Worm (Caenorhabditis elegans) whole organism, young adult: ENCODE data around the gene fipr-9.

ENCODE experiments used
- B0019.2 ChIP-seq: fragments of 200-800 bp; sonication (Bioruptor generic); conservative IDR thresholded peaks from 2 replicates; pipeline ENCODE4 v1.3.6; 2022; ENCODE audit warnings: missing genetic modification reagents, missing genetic modification characterization, missing compliant biosample characterization
- B0261.1 ChIP-seq: sonication (generic microtip); optimal IDR thresholded peaks from 2 replicates; lab custom pipeline; 2016; ENCODE audit warnings: mild to moderate bottlenecking, missing genetic modification characterization, moderate library complexity, missing compliant biosample characterization
- C06A6.2 ChIP-seq: fragments of 200-800 bp; sonication (Bioruptor generic); conservative IDR thresholded peaks from 2 replicates; pipeline ENCODE4 v1.3.6; 2022; ENCODE audit warnings: missing genetic modification characterization, missing compliant biosample characterization
- F10E7.11 ChIP-seq: sonication (generic microtip); optimal IDR thresholded peaks from 2 replicates; lab custom pipeline; 2017; ENCODE audit warnings: mild to moderate bottlenecking, missing genetic modification characterization, moderate library complexity, missing compliant biosample characterization
- F37B4.10 ChIP-seq: fragments of 200-800 bp; sonication (Bioruptor generic); IDR thresholded peaks from 2 replicates; pipeline ENCODE4 v1.3.6; 2022; ENCODE audit warnings: missing genetic modification characterization, missing compliant biosample characterization
- F52B5.7 ChIP-seq: sonication (generic microtip); optimal IDR thresholded peaks from 2 replicates; lab custom pipeline; 2016; ENCODE audit warnings: mild to moderate bottlenecking, missing genetic modification characterization, missing compliant biosample characterization
- F55B11.4 ChIP-seq: sonication (generic microtip); optimal IDR thresholded peaks from 2 replicates; lab custom pipeline; 2016; ENCODE audit warnings: missing compliant biosample characterization, missing genetic modification characterization, borderline replicate concordance; ENCODE audit not compliant: insufficient read depth
- F57C9.4 ChIP-seq: sonication (generic microtip); optimal IDR thresholded peaks from 2 replicates; lab custom pipeline; 2017; ENCODE audit warnings: mild to moderate bottlenecking, missing genetic modification characterization, missing compliant biosample characterization
- K11D2.4 ChIP-seq: fragments of 200-800 bp; sonication (Bioruptor generic); IDR thresholded peaks from 2 replicates; pipeline ENCODE4 v1.3.6; 2022; ENCODE audit warnings: missing genetic modification reagents, missing genetic modification characterization, missing compliant biosample characterization
- Y79H2A.3 ChIP-seq: fragments of 200-800 bp; sonication (Bioruptor generic); conservative IDR thresholded peaks from 2 replicates; pipeline ENCODE4 v1.3.6; 2022; ENCODE audit warnings: missing genetic modification reagents, missing genetic modification characterization, missing compliant biosample characterization
- attf-3 ChIP-seq: fragments of 200-800 bp; sonication (Bioruptor generic); conservative IDR thresholded peaks from 2 replicates; pipeline ENCODE4 v1.3.6; 2022; ENCODE audit warnings: missing genetic modification reagents, missing genetic modification characterization, missing compliant biosample characterization
- cebp-2 ChIP-seq: fragments of 200-800 bp; sonication (Bioruptor generic); IDR thresholded peaks from 2 replicates; pipeline ENCODE4 v1.3.6; 2022; ENCODE audit warnings: missing genetic modification characterization, missing compliant biosample characterization
- ceh-27 ChIP-seq: fragments of 200-800 bp; sonication (Bioruptor generic); optimal IDR thresholded peaks from 2 replicates; lab custom pipeline; 2018; ENCODE audit warnings: mild to moderate bottlenecking, missing genetic modification characterization, moderate library complexity, missing compliant biosample characterization
- ceh-58 ChIP-seq: fragments of 200-800 bp; sonication (Bioruptor generic); IDR thresholded peaks from 2 replicates; pipeline ENCODE4 v1.3.6; 2022; ENCODE audit warnings: missing genetic modification characterization, missing compliant biosample characterization
- ceh-79 ChIP-seq: sonication (generic microtip); optimal IDR thresholded peaks from 2 replicates; lab custom pipeline; 2017; ENCODE audit warnings: mild to moderate bottlenecking, missing genetic modification characterization, missing compliant biosample characterization
- dpff-1 ChIP-seq: sonication (generic microtip); optimal IDR thresholded peaks from 2 replicates; lab custom pipeline; 2017; ENCODE audit warnings: mild to moderate bottlenecking, missing genetic modification characterization, missing compliant biosample characterization
- dpl-1 ChIP-seq: fragments of 150-350 bp; optimal IDR thresholded peaks from 2 replicates; lab custom pipeline; 2014; ENCODE audit warnings: missing biosample characterization, missing genetic modification reagents, missing genetic modification characterization
- ekl-4 ChIP-seq: fragments of 200-800 bp; sonication (Bioruptor generic); IDR thresholded peaks from 2 replicates; pipeline ENCODE4 v1.3.6; 2022; ENCODE audit warnings: missing genetic modification reagents, missing genetic modification characterization, missing compliant biosample characterization
- ets-4 ChIP-seq: fragments of 200-800 bp; sonication (Bioruptor generic); optimal IDR thresholded peaks from 2 replicates; lab custom pipeline; 2018; ENCODE audit warnings: mild to moderate bottlenecking, missing genetic modification characterization, missing compliant biosample characterization
- fkh-3 ChIP-seq: sonication (generic microtip); optimal IDR thresholded peaks from 2 replicates; lab custom pipeline; 2016; ENCODE audit warnings: mild to moderate bottlenecking, missing genetic modification characterization, missing compliant biosample characterization
- him-1 ChIP-seq: sonication (generic microtip); optimal IDR thresholded peaks from 2 replicates; lab custom pipeline; 2016; ENCODE audit warnings: missing genotype, missing genetic modification reagents, missing genetic modification characterization, missing compliant biosample characterization
- hlh-12 ChIP-seq: sonication (generic microtip); optimal IDR thresholded peaks from 2 replicates; lab custom pipeline; 2016; ENCODE audit warnings: missing genetic modification characterization, missing compliant biosample characterization
- madf-3 ChIP-seq: fragments of 200-800 bp; sonication (Bioruptor generic); IDR thresholded peaks from 2 replicates; pipeline ENCODE4 v1.3.6; 2022; ENCODE audit warnings: missing genetic modification reagents, missing genetic modification characterization, missing compliant biosample characterization
- mcd-1 ChIP-seq: fragments of 200-800 bp; sonication (Bioruptor generic); IDR thresholded peaks from 2 replicates; pipeline ENCODE4 v1.3.6; 2022; ENCODE audit warnings: missing genetic modification reagents, missing genetic modification characterization, missing compliant biosample characterization
- mel-28 ChIP-seq: sonication (generic microtip); optimal IDR thresholded peaks from 2 replicates; lab custom pipeline; 2016; ENCODE audit warnings: borderline replicate concordance, mild to moderate bottlenecking, missing genetic modification characterization, missing compliant biosample characterization
- nfya-1 ChIP-seq: sonication (generic microtip); optimal IDR thresholded peaks from 2 replicates; lab custom pipeline; 2017; ENCODE audit warnings: antibody characterized with exemption, missing compliant biosample characterization, missing genetic modification characterization, borderline replicate concordance; ENCODE audit not compliant: insufficient read depth
- nhr-80 ChIP-seq: sonication (generic microtip); optimal IDR thresholded peaks from 2 replicates; lab custom pipeline; 2016; ENCODE audit warnings: missing genetic modification characterization, missing compliant biosample characterization
- pbrm-1 ChIP-seq: fragments of 200-800 bp; sonication (Bioruptor generic); IDR thresholded peaks from 2 replicates; pipeline ENCODE4 v1.3.6; 2022; ENCODE audit warnings: missing genetic modification reagents, missing genetic modification characterization, missing compliant biosample characterization
- rec-8 ChIP-seq, 2 experiments: sonication (generic microtip); optimal IDR thresholded peaks; 2 replicates each; lab custom pipeline; 2016; ENCODE audit warnings: mild to moderate bottlenecking in 2 of 2, missing genetic modification characterization in 2 of 2, missing genetic modification reagents in 2 of 2, missing genotype in 2 of 2, missing biosample characterization in 1 of 2, missing compliant biosample characterization in 1 of 2, moderate library complexity in 1 of 2
- sptf-2 ChIP-seq: fragments of 200-800 bp; sonication (Bioruptor generic); optimal IDR thresholded peaks from 2 replicates; lab custom pipeline; 2018; ENCODE audit warnings: mild to moderate bottlenecking, missing genetic modification characterization, missing compliant biosample characterization
- tbx-9 ChIP-seq: sonication (generic microtip); optimal IDR thresholded peaks from 2 replicates; lab custom pipeline; 2016; ENCODE audit warnings: borderline replicate concordance, missing genetic modification characterization, inconsistent platforms, missing compliant biosample characterization

fipr-9 gene

DNA sequence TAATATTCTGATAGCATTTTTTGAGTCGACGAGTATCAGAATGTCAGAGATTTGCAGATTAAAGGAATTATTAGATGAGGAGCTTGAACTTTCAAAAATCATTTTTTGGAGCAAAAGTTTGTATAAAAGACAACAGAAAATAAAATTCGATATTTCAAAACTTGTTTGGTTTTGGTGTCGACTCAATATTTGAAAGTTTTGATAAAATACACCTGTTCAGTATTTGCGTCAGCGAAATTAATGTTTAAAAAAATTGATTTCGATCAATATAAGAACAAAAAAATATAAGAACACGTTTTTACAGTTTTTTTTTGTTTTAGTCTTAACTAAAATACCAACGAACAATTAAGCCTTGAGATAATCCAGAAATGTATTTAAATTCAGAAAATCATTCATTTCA, 857 bp upstream of the fipr-9 start, which contains the start of gene C12D8.13:
C12D8.13 (minus strand) TSS at position 101 of the 400 bp plus-strand sequence.
- no peak for TF ChIP-seq fkh-3
- TF ChIP-seq B0019.2 = no peak
- no peak for TF ChIP-seq hlh-12 (tag; lab: Kevin White, UChicago)
- no peak for TF ChIP-seq ets-4 (GFP tag; lab: Kevin White, UChicago)
- no peak for TF ChIP-seq him-1 (tag; lab: Kevin White, UChicago)
- no peak for TF ChIP-seq F37B4.10 (GFP tag; lab: Robert Waterston, UW)
- TF ChIP-seq sptf-2 (GFP tag; lab: Kevin White, UChicago) = no peak
- no peak for TF ChIP-seq nhr-80 (tag; lab: Kevin White, UChicago)
- no peak for TF ChIP-seq ceh-27 (GFP tag; lab: Kevin White, UChicago)
- no peak for TF ChIP-seq dpff-1 (tag; lab: Kevin White, UChicago)
- no peak for TF ChIP-seq F52B5.7 (tag; lab: Kevin White, UChicago)
- no peak for TF ChIP-seq K11D2.4 (GFP tag; lab: Robert Waterston, UW)
- no peak for TF ChIP-seq Y79H2A.3 (GFP tag; lab: Robert Waterston, UW)
- no peak for TF ChIP-seq pbrm-1 (GFP tag; lab: Robert Waterston, UW)

ce11 chrV:10222007-10222406, 545 bp downstream of the fipr-9 start, which contains the start of gene C12D8.20:
Gene C12D8.20 (plus strand): TSS chrV:10222307.
- TF ChIP-seq pbrm-1 (GFP tag; lab: Robert Waterston, UW) (no peak), rec-8 (tag; optimal IDR thresholded peaks at IDR 0.05; lab: Kevin White, UChicago) (no peak), F52B5.7 (tag; lab: Kevin White, UChicago) (no peak), dpl-1 (GFP tag; lab: Kevin White, UChicago) (no peak), ceh-58 (no peak), mcd-1 (GFP tag; lab: Robert Waterston, UW) (no peak), F10E7.11 (no peak), B0261.1 (no peak), nfya-1 (tag; lab: Kevin White, UChicago) (no peak), tbx-9 (no peak), ceh-79 (tag; lab: Kevin White, UChicago) (no peak), C06A6.2 (GFP tag; lab: Robert Waterston, UW) (no peak)

DNA sequence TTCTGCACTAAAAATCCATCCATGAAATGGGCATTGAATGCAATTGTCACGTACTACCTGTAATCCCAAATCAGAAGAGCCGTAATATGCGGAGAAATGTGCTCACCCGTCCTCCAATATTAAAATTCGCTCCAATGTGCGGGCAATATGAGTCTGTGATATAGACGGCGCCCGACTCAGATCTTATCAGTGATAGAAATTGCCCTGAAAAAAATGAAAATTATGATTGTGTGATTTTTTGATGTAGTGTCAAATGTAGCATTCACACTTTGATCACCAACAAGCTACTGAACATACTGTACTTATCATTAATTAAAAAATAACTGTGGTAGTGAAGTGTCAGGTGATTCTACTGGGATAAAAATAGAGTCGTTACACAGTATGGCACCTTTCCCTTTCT, 3.2 kb downstream of the fipr-9 start:
- TF ChIP-seq nhr-80 (tag; lab: Kevin White, UChicago) (peak; percentile 62), ekl-4 (GFP tag; lab: Robert Waterston, UW) (no peak)

DNA sequence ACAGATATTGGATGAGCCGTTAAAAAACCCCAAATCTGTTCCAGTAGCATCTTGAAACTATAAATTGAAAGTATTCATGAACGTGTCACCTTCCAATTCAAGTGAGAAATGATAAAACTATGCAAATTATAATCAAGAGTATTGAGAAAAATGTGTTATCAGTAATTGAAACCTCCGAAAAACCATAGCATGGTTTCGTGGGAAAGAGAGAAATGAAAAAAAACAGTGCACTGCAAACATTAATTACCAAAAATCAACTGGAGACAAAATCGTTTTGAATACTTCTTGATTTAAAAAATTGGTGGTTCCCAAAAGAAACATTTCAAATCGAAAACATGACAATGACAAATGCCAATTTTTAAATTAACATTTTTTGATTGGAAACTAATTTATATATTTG, 4.1 kb downstream of the fipr-9 start, which contains the start of gene daf-36:
daf-36 (minus strand) TSS at position 101 of the 400 bp plus-strand sequence.
- TF ChIP-seq tbx-9 = no peak
- TF ChIP-seq nhr-80 (tag; lab: Kevin White, UChicago) = peak; percentile 45

DNA sequence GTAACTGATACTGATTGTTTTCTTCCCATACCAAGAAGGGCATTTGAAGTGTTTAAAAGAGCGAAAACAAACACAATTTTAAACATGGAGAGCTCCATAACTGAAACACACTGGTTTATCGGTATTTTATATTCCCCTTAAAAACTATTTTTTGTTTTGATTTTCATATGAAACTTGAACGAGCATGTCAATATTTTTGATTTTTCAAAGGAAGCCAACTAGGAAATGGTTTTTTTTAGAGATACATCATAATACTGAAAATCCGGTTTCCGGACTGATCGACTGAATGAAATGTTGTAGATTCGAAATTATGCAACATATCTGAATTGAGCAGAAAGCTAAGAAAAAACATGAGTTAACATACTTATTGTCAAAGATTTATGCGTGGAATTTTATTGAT, 5.9 kb downstream of the fipr-9 start, which contains the start of gene ttr-19:
ttr-19 (minus strand) TSS at position 101 of the 400 bp plus-strand sequence.
- TF ChIP-seq pbrm-1 (GFP tag; lab: Robert Waterston, UW) (no peak), attf-3 (GFP tag; lab: Robert Waterston, UW) (no peak), cebp-2 (no peak), F57C9.4 (tag; lab: Kevin White, UChicago) (no peak), mel-28 (tag; lab: Kevin White, UChicago) (no peak), dpff-1 (tag; lab: Kevin White, UChicago) (no peak), F37B4.10 (GFP tag; lab: Robert Waterston, UW) (no peak), madf-3 (GFP tag; lab: Robert Waterston, UW) (no peak), F55B11.4 (tag; lab: Kevin White, UChicago) (no peak)
